Fruit fly (Drosophila melanogaster): Measurements from ENCODE around the gene CG15167.

DNA sequence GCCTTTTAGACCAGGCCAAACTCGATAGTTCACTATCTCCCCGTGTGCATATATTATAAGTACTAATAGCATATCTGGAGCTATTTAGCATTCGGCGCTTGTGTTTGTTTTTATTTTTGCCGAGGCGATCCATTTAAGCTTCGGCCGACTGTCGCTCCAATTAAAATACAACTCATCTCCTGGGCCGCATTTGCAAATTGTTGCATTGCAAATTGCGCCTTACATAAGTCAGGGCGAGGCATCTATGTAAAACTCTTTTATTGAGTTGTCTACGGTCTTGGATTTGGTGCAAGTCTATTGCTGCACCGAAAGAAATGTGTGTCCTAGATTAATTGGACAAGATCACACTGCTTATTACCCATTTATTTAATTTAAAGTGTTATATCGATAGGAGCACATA is 12.2 kb upstream of the CG15167 start:
- TF ChIP-seq CG33017 (tag; optimal IDR thresholded peaks at IDR 0.05) (no peak), Hr96 (GFP tag; optimal IDR thresholded peaks at IDR 0.05) (no peak), CG1620 (GFP tag; optimal IDR thresholded peaks at IDR 0.05) (no peak), Crg-1 (GFP tag; optimal IDR thresholded peaks at IDR 0.05) (no peak), CG11617 (GFP tag; optimal IDR thresholded peaks at IDR 0.05) (no peak), ovo (GFP tag; optimal IDR thresholded peaks at IDR 0.05) (no peak), tj (GFP tag; optimal IDR thresholded peaks at IDR 0.05) (no peak), cic (GFP tag; optimal IDR thresholded peaks at IDR 0.05) (no peak)
